Fruit fly (Drosophila melanogaster) whole organism, embryonic: ENCODE data around the gene Ldsdh1.

Experiments
- CG10321 ChIP-seq: fragments of 200-800 bp; sonication (Bioruptor generic); IDR thresholded peaks from 2 replicates; pipeline ENCODE4 v1.3.6; 2022; ENCODE audit warnings: missing biosample characterization, missing genetic modification characterization
- CG10959 ChIP-seq: fragments of 200-800 bp; sonication (Bioruptor generic); IDR thresholded peaks from 2 replicates; pipeline ENCODE4 v1.3.6; 2022; ENCODE audit warnings: missing biosample characterization, missing genetic modification characterization
- CG4282 ChIP-seq: fragments of 200-800 bp; sonication (Bioruptor generic); optimal IDR thresholded peaks from 2 replicates; lab custom pipeline; 2016; ENCODE audit warnings: missing biosample characterization, missing genetic modification characterization
- CG6272 ChIP-seq: fragments of 200-800 bp; sonication (Bioruptor generic); IDR thresholded peaks from 2 replicates; pipeline ENCODE4 v1.3.6; 2022; ENCODE audit warnings: missing biosample characterization, missing genetic modification characterization
- CG7839 ChIP-seq: fragments of 200-800 bp; sonication (Bioruptor generic); optimal IDR thresholded peaks from 3 replicates; lab custom pipeline; 2018; ENCODE audit warnings: missing biosample characterization, mild to moderate bottlenecking, missing genetic modification characterization, moderate library complexity
- Dref ChIP-seq: fragments of 200-800 bp; sonication (Bioruptor generic); IDR thresholded peaks from 2 replicates; pipeline ENCODE4 v1.3.6; 2022; ENCODE audit warnings: missing biosample characterization, missing genetic modification characterization
- Nf-YB ChIP-seq: fragments of 200-800 bp; sonication (Bioruptor generic); optimal IDR thresholded peaks from 3 replicates; lab custom pipeline; 2019; ENCODE audit warnings: missing biosample characterization, mild to moderate bottlenecking, missing genetic modification characterization, moderate library complexity
- croc ChIP-seq: fragments of 200-800 bp; sonication (Bioruptor generic); conservative IDR thresholded peaks from 3 replicates; pipeline ENCODE4 v1.3.6; 2022; ENCODE audit warnings: missing biosample characterization, missing genetic modification characterization
- da ChIP-seq: fragments of 200-800 bp; sonication (Bioruptor generic); optimal IDR thresholded peaks from 2 replicates; lab custom pipeline; 2016; ENCODE audit warnings: missing biosample characterization, missing genetic modification characterization
- disco-r ChIP-seq: fragments of 200-800 bp; sonication (Bioruptor generic); optimal IDR thresholded peaks from 2 replicates; lab custom pipeline; 2016; ENCODE audit warnings: missing biosample characterization, missing genetic modification characterization
- gem ChIP-seq: fragments of 200-800 bp; sonication (Bioruptor generic); optimal IDR thresholded peaks from 2 replicates; lab custom pipeline; 2019; ENCODE audit warnings: missing biosample characterization, mild to moderate bottlenecking, missing genetic modification characterization, moderate library complexity
- ham ChIP-seq: fragments of 200-800 bp; sonication (Bioruptor generic); IDR thresholded peaks from 2 replicates; pipeline ENCODE4 v1.3.6; 2022; ENCODE audit warnings: missing biosample characterization, missing genetic modification characterization
- lilli ChIP-seq: fragments of 200-800 bp; sonication (Bioruptor generic); optimal IDR thresholded peaks from 3 replicates; lab custom pipeline; 2016; ENCODE audit warnings: missing biosample characterization, missing genetic modification characterization
- tna ChIP-seq: fragments of 200-800 bp; sonication (Bioruptor generic); IDR thresholded peaks from 2 replicates; pipeline ENCODE4 v1.3.6; 2022; ENCODE audit warnings: missing biosample characterization, missing genetic modification characterization; ENCODE audit not compliant: partially characterized antibody

dm6 chrX:8115343-8115676 is 33.9 kb upstream of the Ldsdh1 start:
- TF ChIP-seq CG7839 (tag; lab: Kevin White, UChicago) = no peak
- TF ChIP-seq CG10321 (GFP tag; lab: Robert Waterston, UW) = no peak
- no peak for TF ChIP-seq disco-r (GFP tag; lab: Kevin White, UChicago)
- no peak for TF ChIP-seq lilli (GFP tag; lab: Kevin White, UChicago)
- TF ChIP-seq croc = no peak
- no peak for TF ChIP-seq CG4282
- TF ChIP-seq Dref = no peak
- TF ChIP-seq CG10959 = no peak
- no peak for TF ChIP-seq gem
- TF ChIP-seq ham (GFP tag; lab: Robert Waterston, UW) = no peak
- TF ChIP-seq Nf-YB (GFP tag; lab: Kevin White, UChicago) = no peak
- no peak for TF ChIP-seq CG6272 (GFP tag; lab: Robert Waterston, UW)
- no peak for TF ChIP-seq da (GFP tag; lab: Kevin White, UChicago)
- TF ChIP-seq tna = no peak
